Worm (Caenorhabditis elegans): ENCODE measurements around the gene ubc-13.

Gene ubc-13

DNA sequence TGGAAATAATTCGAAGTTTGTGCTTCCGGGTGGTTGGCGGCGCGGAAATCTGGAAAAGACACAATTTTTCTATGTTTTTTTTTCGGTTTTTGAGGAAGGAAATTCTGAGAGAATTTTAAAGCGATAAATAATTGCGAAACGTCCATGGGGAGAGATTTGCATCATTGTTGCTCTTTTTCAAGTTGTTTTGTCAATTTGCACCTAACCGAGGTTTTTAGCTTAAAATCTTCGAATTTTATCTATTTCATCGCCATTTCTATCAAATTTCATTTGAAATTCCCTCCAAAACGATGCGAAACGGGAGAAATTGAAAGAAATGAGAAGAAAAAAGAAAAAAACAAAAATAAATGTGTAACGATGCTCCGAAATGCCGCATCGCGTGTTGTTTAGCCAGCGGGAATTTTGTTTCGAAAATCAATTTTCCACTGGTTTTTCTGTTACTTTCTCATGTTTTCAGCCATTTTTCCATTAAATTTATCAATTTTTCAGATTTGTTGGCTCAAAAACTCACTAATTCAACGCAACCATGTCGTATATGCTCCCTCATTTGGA lies 35.0 kb downstream of the ubc-13 start, which contains the start of the genes nprt-1 and dib-1:
nprt-1 (minus strand) TSS at position 51 of the 552 bp plus-strand sequence.
dib-1 (plus strand) TSS at position 482 of the 552 bp plus-strand sequence.
- TF ChIP-seq ztf-11 (tag; optimal IDR thresholded peaks at IDR 0.05) (no peak), flh-1 (GFP tag; optimal IDR thresholded peaks at IDR 0.05) (no peak), zip-8 (tag; optimal IDR thresholded peaks at IDR 0.05) (no peak), pha-4 (tag; optimal IDR thresholded peaks at IDR 0.05) (no peak), ceh-39 (tag; optimal IDR thresholded peaks at IDR 0.05) (no peak), bed-3 (GFP tag; optimal IDR thresholded peaks at IDR 0.05) (no peak), sem-2 (GFP tag; optimal IDR thresholded peaks at IDR 0.05) (no peak), M03D4.4 (tag; optimal IDR thresholded peaks at IDR 0.05) (no peak), sptf-1 (tag; optimal IDR thresholded peaks at IDR 0.05) (peak; percentile 13), mep-1 (tag; optimal IDR thresholded peaks at IDR 0.05) (peak; percentile 47), snpc-4 (tag; optimal IDR thresholded peaks at IDR 0.05) (no peak), nhr-2 (tag; optimal IDR thresholded peaks at IDR 0.05) (no peak), ces-1 (GFP tag; optimal IDR thresholded peaks at IDR 0.05) (peak; percentile 62), unc-62 (GFP tag; optimal IDR thresholded peaks at IDR 0.05) (no peak), ham-2 (GFP tag; optimal IDR thresholded peaks at IDR 0.05) (no peak), elt-3 (tag; optimal IDR thresholded peaks at IDR 0.05) (no peak), lin-13 (tag; optimal IDR thresholded peaks at IDR 0.05) (peak; percentile 4), mab-5 (tag; optimal IDR thresholded peaks at IDR 0.05) (no peak), cnd-1 (tag; optimal IDR thresholded peaks at IDR 0.05) (no peak), tbx-8 (GFP tag; optimal IDR thresholded peaks at IDR 0.05) (no peak), nhr-76 (tag; optimal IDR thresholded peaks at IDR 0.05) (no peak), nhr-28 (tag; optimal IDR thresholded peaks at IDR 0.05) (no peak), unc-39 (tag; optimal IDR thresholded peaks at IDR 0.05) (no peak), mls-2 (tag; optimal IDR thresholded peaks at IDR 0.05) (no peak), lsy-2 (tag; optimal IDR thresholded peaks at IDR 0.05) (peak; percentile 73), nhr-12 (tag; optimal IDR thresholded peaks at IDR 0.05) (no peak), elt-1 (tag; optimal IDR thresholded peaks at IDR 0.05; ENCODE audit: borderline replicate concordance, insufficient read depth) (no peak), nhr-237 (tag; optimal IDR thresholded peaks at IDR 0.05) (peak; percentile 12), unc-120 (tag; optimal IDR thresholded peaks at IDR 0.05; ENCODE audit: poor library complexity, severe bottlenecking) (no peak), blmp-1 (tag; optimal IDR thresholded peaks at IDR 0.05) (no peak), ceh-43 (GFP tag; optimal IDR thresholded peaks at IDR 0.05) (no peak), drap-1 (GFP tag; optimal IDR thresholded peaks at IDR 0.05) (no peak), lin-32 (GFP tag; optimal IDR thresholded peaks at IDR 0.05) (no peak), ceh-83 (GFP tag; optimal IDR thresholded peaks at IDR 0.05) (no peak), hlh-1 (tag; optimal IDR thresholded peaks at IDR 0.05) (no peak)

ce11 chrIV:2888496-2889101 lies 36.9 kb downstream of the ubc-13 start:
- no peak for TF ChIP-seq zip-8 (tag; optimal IDR thresholded peaks at IDR 0.05)
- TF ChIP-seq unc-62 (GFP tag; optimal IDR thresholded peaks at IDR 0.05), result no peak
- TF ChIP-seq unc-39 (tag; optimal IDR thresholded peaks at IDR 0.05), result no peak
- TF ChIP-seq sem-2 (GFP tag; optimal IDR thresholded peaks at IDR 0.05), result no peak
- TF ChIP-seq ceh-83 (GFP tag; optimal IDR thresholded peaks at IDR 0.05), result no peak
- TF ChIP-seq flh-1 (GFP tag; optimal IDR thresholded peaks at IDR 0.05), result no peak
- TF ChIP-seq ceh-39 (tag; optimal IDR thresholded peaks at IDR 0.05), result no peak
- TF ChIP-seq mep-1 (tag; optimal IDR thresholded peaks at IDR 0.05), result no peak
- TF ChIP-seq mab-5 (tag; optimal IDR thresholded peaks at IDR 0.05), result no peak
- no peak for TF ChIP-seq tbx-8 (GFP tag; optimal IDR thresholded peaks at IDR 0.05)

DNA sequence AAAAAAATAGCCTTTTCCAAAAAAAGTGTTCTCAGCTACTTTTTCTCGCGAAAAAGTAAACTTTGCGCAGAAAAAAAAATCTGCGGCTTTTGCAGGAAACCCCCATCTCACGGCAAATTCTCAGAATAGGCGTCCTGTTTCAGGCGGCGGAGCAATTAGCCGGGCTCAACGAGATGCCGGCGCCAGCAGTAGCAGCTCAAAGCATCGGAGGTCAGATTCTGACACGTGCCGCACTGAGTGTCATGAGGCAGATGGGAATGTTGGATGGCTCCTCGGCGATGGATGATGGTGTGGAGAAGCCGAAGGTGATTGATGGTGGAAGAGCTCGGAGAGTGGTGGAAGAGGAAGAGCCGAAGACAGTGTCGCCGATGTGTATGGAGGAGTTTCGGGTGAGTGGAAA lies 38.2 kb downstream of the ubc-13 start:
- TF ChIP-seq sem-2 (GFP tag; optimal IDR thresholded peaks at IDR 0.05) (no peak), ceh-43 (GFP tag; optimal IDR thresholded peaks at IDR 0.05) (no peak), ceh-39 (tag; optimal IDR thresholded peaks at IDR 0.05) (no peak), ham-2 (GFP tag; optimal IDR thresholded peaks at IDR 0.05) (no peak), elt-3 (tag; optimal IDR thresholded peaks at IDR 0.05) (no peak), tbx-8 (GFP tag; optimal IDR thresholded peaks at IDR 0.05) (no peak), unc-62 (GFP tag; optimal IDR thresholded peaks at IDR 0.05) (no peak), drap-1 (GFP tag; optimal IDR thresholded peaks at IDR 0.05) (no peak)

Data from whole organism, mixed stage, embryonic.